Worm (Caenorhabditis elegans) whole organism, L1 larva: ENCODE data around the gene pafo-1.

Source experiments
- lsy-2 ChIP-seq, 2 experiments: fragments of 150-350 bp; optimal IDR thresholded peaks; 2 replicates each; lab custom pipeline; 2014; ENCODE audit warnings: missing biosample characterization in 2 of 2, missing genetic modification characterization in 2 of 2
- zag-1 ChIP-seq: fragments of 150-350 bp; optimal IDR thresholded peaks from 2 replicates; lab custom pipeline; 2014; ENCODE audit warnings: missing biosample characterization, missing genetic modification characterization

DNA sequence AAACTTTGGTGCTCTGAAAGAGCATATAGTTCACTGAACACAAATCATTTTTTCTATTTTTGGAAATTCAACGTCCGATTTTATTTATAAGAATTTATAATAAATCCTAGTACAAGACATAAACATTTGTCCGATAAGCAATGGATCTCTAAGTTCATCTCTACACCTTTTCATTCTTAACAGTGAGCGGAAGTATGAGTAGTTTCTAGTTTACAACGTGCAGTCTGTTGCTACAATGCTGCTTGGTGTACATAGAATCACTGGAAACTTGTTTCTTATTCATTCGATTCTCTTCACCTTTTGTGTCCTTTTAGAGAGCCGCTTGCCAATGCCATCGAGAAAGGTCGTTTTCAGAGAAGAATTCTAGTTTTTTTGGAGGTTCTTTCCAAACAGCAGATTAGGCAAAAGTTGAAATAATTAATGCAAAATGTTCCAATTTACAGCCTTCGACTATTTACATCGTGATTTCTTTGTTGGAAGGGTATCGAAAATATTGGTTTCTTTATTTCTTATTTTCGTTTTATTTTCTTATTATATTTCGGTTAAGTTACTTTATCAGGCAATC is 5.5 kb downstream of the pafo-1 start:
- TF ChIP-seq lsy-2 (tag; optimal IDR thresholded peaks at IDR 0.05; lab: Kevin White, UChicago) (no peak), zag-1 (tag; lab: Kevin White, UChicago) (no peak)
